Fruit fly (Drosophila melanogaster): ENCODE data around the gene Tim23.

DNA sequence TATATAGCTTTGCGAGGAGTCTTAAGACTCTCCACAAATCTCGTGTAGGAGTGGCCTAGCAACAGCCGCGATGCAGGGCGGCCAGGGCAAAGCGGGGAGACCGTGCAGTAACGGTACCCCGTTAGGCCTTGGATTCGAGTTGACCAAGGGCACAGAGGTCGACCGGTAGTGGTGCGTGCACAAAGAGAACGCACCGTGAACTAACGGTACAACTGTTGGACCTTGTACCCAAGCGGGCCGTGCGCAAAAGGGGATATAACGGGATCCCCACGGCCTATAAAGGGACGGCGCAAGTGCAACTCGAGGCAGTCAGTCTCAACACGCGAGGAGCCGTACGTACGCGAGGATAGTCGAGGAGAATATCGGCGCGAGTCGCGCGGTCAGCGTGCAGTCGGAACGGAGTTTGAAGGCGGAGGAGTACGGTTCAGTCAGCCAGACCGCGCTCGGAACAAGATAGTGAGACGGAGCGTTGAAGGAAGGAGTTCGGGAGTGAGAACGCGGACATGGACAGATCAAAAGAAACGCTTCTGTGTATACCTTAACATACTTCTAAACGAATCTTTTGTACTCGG, 18.9 kb upstream of the Tim23 start:
- TF ChIP-seq amos (GFP tag; IDR thresholded peaks at IDR 0.05; ENCODE audit: partially characterized antibody) = no peak
- no peak for TF ChIP-seq CG30403 (GFP tag; optimal IDR thresholded peaks at IDR 0.05)
- TF ChIP-seq CG11560 (tag; IDR thresholded peaks at IDR 0.05) = no peak
- no peak for TF ChIP-seq CG7745 (tag; optimal IDR thresholded peaks at IDR 0.05)
- no peak for TF ChIP-seq CG12155 (GFP tag; optimal IDR thresholded peaks at IDR 0.05)
- TF ChIP-seq CG10462 (GFP tag; optimal IDR thresholded peaks at IDR 0.05) = no peak
- TF ChIP-seq CG14050 (GFP tag; IDR thresholded peaks at IDR 0.05) = no peak
- no peak for TF ChIP-seq run (tag; optimal IDR thresholded peaks at IDR 0.05)
- no peak for TF ChIP-seq pan (optimal IDR thresholded peaks at IDR 0.05)
- no peak for TF ChIP-seq pan (GFP tag; optimal IDR thresholded peaks at IDR 0.05 in 1 of 2, IDR thresholded peaks at IDR 0.05 in 1 of 2)
- no peak for TF ChIP-seq fd96Cb (tag; optimal IDR thresholded peaks at IDR 0.05)
- TF ChIP-seq E2f1 (GFP tag; IDR thresholded peaks at IDR 0.05) = no peak
- no peak for TF ChIP-seq jumu (GFP tag; optimal IDR thresholded peaks at IDR 0.05)
- no peak for TF ChIP-seq CG1529 (GFP tag; optimal IDR thresholded peaks at IDR 0.05)
- TF ChIP-seq klu (GFP tag; IDR thresholded peaks at IDR 0.05) = no peak
